Worm (Caenorhabditis elegans) whole organism, mixed stage, embryonic: Measurements from ENCODE around the gene B0198.3.

Experiments
- bed-3 ChIP-seq: fragments of 200-800 bp; sonication (Bioruptor generic); optimal IDR thresholded peaks from 3 replicates; lab custom pipeline; 2018; ENCODE audit warnings: mild to moderate bottlenecking, missing genetic modification characterization, moderate library complexity, missing compliant biosample characterization
- ces-1 ChIP-seq: fragments of 150-350 bp; optimal IDR thresholded peaks from 2 replicates; lab custom pipeline; 2014; ENCODE audit warnings: missing biosample characterization, missing genetic modification reagents, missing genetic modification characterization
- drap-1 ChIP-seq: fragments of 200-800 bp; sonication (Bioruptor generic); optimal IDR thresholded peaks from 3 replicates; lab custom pipeline; 2018; ENCODE audit warnings: mild to moderate bottlenecking, missing genetic modification characterization, missing compliant biosample characterization
- lin-13 ChIP-seq: fragments of 150-350 bp; optimal IDR thresholded peaks from 2 replicates; lab custom pipeline; 2014; ENCODE audit warnings: missing biosample characterization, missing genetic modification characterization
- mab-5 ChIP-seq: fragments of 150-350 bp; optimal IDR thresholded peaks from 2 replicates; lab custom pipeline; 2014; ENCODE audit warnings: missing biosample characterization, missing genetic modification characterization
- mep-1 ChIP-seq: fragments of 150-350 bp; optimal IDR thresholded peaks from 2 replicates; lab custom pipeline; 2017; ENCODE audit warnings: missing biosample characterization, missing genetic modification reagents, missing genetic modification characterization, inconsistent platforms
- nhr-12 ChIP-seq: fragments of 150-350 bp; optimal IDR thresholded peaks from 2 replicates; lab custom pipeline; 2014; ENCODE audit warnings: missing biosample characterization, missing genetic modification characterization
- nhr-237 ChIP-seq: fragments of 150-350 bp; optimal IDR thresholded peaks from 2 replicates; lab custom pipeline; 2014; ENCODE audit warnings: missing biosample characterization, missing genetic modification characterization
- nhr-28 ChIP-seq: fragments of 150-350 bp; optimal IDR thresholded peaks from 2 replicates; lab custom pipeline; 2014; ENCODE audit warnings: missing biosample characterization, missing genetic modification characterization
- nhr-76 ChIP-seq: sonication (generic microtip); optimal IDR thresholded peaks from 2 replicates; lab custom pipeline; 2017; ENCODE audit warnings: missing biosample characterization, missing genetic modification characterization
- pha-4 ChIP-seq: fragments of 150-350 bp; optimal IDR thresholded peaks from 2 replicates; lab custom pipeline; 2018; ENCODE audit warnings: missing biosample characterization, missing genetic modification reagents, missing genetic modification characterization
- unc-39 ChIP-seq: fragments of 150-350 bp; optimal IDR thresholded peaks from 2 replicates; lab custom pipeline; 2014; ENCODE audit warnings: missing biosample characterization, missing genetic modification characterization
- unc-62 ChIP-seq: fragments of 150-350 bp; optimal IDR thresholded peaks from 2 replicates; lab custom pipeline; 2014; ENCODE audit warnings: missing biosample characterization, missing genetic modification reagents, missing genetic modification characterization
- ztf-11 ChIP-seq: fragments of 150-350 bp; optimal IDR thresholded peaks from 2 replicates; lab custom pipeline; 2014; ENCODE audit warnings: missing biosample characterization, missing genetic modification characterization

- TF ChIP-seq nhr-76 (tag; lab: Kevin White, UChicago) (no peak), unc-39 (no peak), nhr-28 (tag; lab: Kevin White, UChicago) (no peak), nhr-237 (tag; lab: Kevin White, UChicago) (no peak), pha-4 (no peak), bed-3 (GFP tag; lab: Kevin White, UChicago) (no peak), lin-13 (no peak), mep-1 (tag; lab: Kevin White, UChicago) (no peak), ztf-11 (tag; lab: Kevin White, UChicago) (no peak), ces-1 (GFP tag; lab: Kevin White, UChicago) (no peak), drap-1 (GFP tag; lab: Kevin White, UChicago) (no peak), unc-62 (GFP tag; lab: Kevin White, UChicago) (no peak), nhr-12 (tag; lab: Kevin White, UChicago) (no peak), mab-5 (no peak)
These were observed 60.3 kb downstream of the B0198.3 start for ce11 chrX:11996606-11997005.
